Fruit fly (Drosophila melanogaster) whole organism, wandering third instar larva: ENCODE results near the gene REG.

Experiments
- Abd-B ChIP-seq: fragments of >200 bp; optimal IDR thresholded peaks from 2 replicates; lab custom pipeline; 2017; ENCODE audit warnings: missing biosample characterization, missing genetic modification characterization
- CG32264 ChIP-seq: fragments of 200-800 bp; sonication (Bioruptor generic); optimal IDR thresholded peaks from 2 replicates; lab custom pipeline; 2016; ENCODE audit warnings: missing biosample characterization, missing genetic modification characterization
- CG9705 ChIP-seq: fragments of 200-800 bp; sonication (Bioruptor generic); optimal IDR thresholded peaks from 2 replicates; lab custom pipeline; 2018; ENCODE audit warnings: missing biosample characterization, mild to moderate bottlenecking, missing genetic modification characterization
- CrebA ChIP-seq: fragments of 200-800 bp; sonication (Bioruptor generic); optimal IDR thresholded peaks from 2 replicates; lab custom pipeline; 2016; ENCODE audit warnings: missing biosample characterization, mild to moderate bottlenecking, missing genetic modification characterization, borderline replicate concordance
- Dfd ChIP-seq: fragments of >200 bp; optimal IDR thresholded peaks from 2 replicates; lab custom pipeline; 2017; ENCODE audit warnings: missing biosample characterization, missing genetic modification characterization
- Dif ChIP-seq: fragments of 200-275, 200-300 bp; sonication (Bioruptor generic); optimal IDR thresholded peaks from 2 replicates; lab custom pipeline; 2018; ENCODE audit warnings: missing biosample characterization, missing genetic modification characterization; ENCODE audit not compliant: partially characterized antibody
- GATAd ChIP-seq: sonication (Bioruptor generic); optimal IDR thresholded peaks from 2 replicates; lab custom pipeline; 2016; ENCODE audit warnings: missing biosample characterization, missing genetic modification characterization
- HLH106 ChIP-seq: fragments of 200-800 bp; optimal IDR thresholded peaks from 3 replicates; lab custom pipeline; 2019; ENCODE audit warnings: missing biosample characterization, mild to moderate bottlenecking, missing genetic modification characterization, moderate library complexity
- Hnf4 ChIP-seq: fragments of 200-800 bp; sonication (Bioruptor generic); optimal IDR thresholded peaks from 2 replicates; lab custom pipeline; 2016; ENCODE audit warnings: missing biosample characterization, mild to moderate bottlenecking, missing genetic modification characterization
- Hr78 ChIP-seq: fragments of >200 bp; optimal IDR thresholded peaks from 2 replicates; lab custom pipeline; 2017; ENCODE audit warnings: missing biosample characterization, missing genetic modification characterization
- Hr83 ChIP-seq: fragments of 200-300 bp; sonication (Bioruptor generic); optimal IDR thresholded peaks from 2 replicates; lab custom pipeline; 2016; ENCODE audit warnings: missing biosample characterization, mild to moderate bottlenecking, missing genetic modification characterization, moderate library complexity; ENCODE audit not compliant: poor library complexity, severe bottlenecking
- Jra ChIP-seq: sonication (Bioruptor generic); optimal IDR thresholded peaks from 2 replicates; lab custom pipeline; 2016; ENCODE audit warnings: missing biosample characterization, missing genetic modification characterization
- Mio ChIP-seq: sonication (Bioruptor generic); optimal IDR thresholded peaks from 2 replicates; lab custom pipeline; 2016; ENCODE audit warnings: missing biosample characterization, missing genetic modification characterization
- Myc ChIP-seq: fragments of >200 bp; optimal IDR thresholded peaks from 2 replicates; lab custom pipeline; 2017
- N ChIP-seq: fragments of >200 bp; optimal IDR thresholded peaks from 2 replicates; lab custom pipeline; 2018; ENCODE audit warnings: missing biosample characterization, missing external identifiers, missing genetic modification characterization
- OdsH ChIP-seq: fragments of 200-800 bp; sonication (Bioruptor generic); optimal IDR thresholded peaks from 2 replicates; lab custom pipeline; 2016; ENCODE audit warnings: missing biosample characterization, mild to moderate bottlenecking, missing genetic modification characterization
- Rel ChIP-seq, 2 experiments: fragments of 200-800 bp; sonication (Bioruptor generic) in 1 of 2; optimal IDR thresholded peaks; 2 replicates in 1 of 2; 3 replicates in 1 of 2; lab custom pipeline; 2016 to 2019; ENCODE audit warnings: mild to moderate bottlenecking in 2 of 2, missing biosample characterization in 2 of 2, missing genetic modification characterization in 2 of 2, moderate library complexity in 1 of 2
- Sp1 ChIP-seq: fragments of 200-800 bp; sonication (Bioruptor generic); optimal IDR thresholded peaks from 3 replicates; lab custom pipeline; 2019; ENCODE audit warnings: missing biosample characterization, mild to moderate bottlenecking, missing genetic modification characterization, moderate library complexity
- Vsx2 ChIP-seq: fragments of 200-300, 225-300 bp; sonication (Bioruptor generic); optimal IDR thresholded peaks from 2 replicates; lab custom pipeline; 2018; ENCODE audit warnings: missing biosample characterization, missing genetic modification characterization; ENCODE audit not compliant: partially characterized antibody
- br ChIP-seq: fragments of 200-800 bp; sonication (Bioruptor generic); optimal IDR thresholded peaks from 2 replicates; lab custom pipeline; 2016; ENCODE audit warnings: missing biosample characterization, missing genetic modification characterization
- brk ChIP-seq: fragments of 200-800 bp; sonication (Bioruptor generic); optimal IDR thresholded peaks from 2 replicates; lab custom pipeline; 2016; ENCODE audit warnings: missing biosample characterization, mild to moderate bottlenecking, missing genetic modification characterization
- dl ChIP-seq, 2 experiments: fragments of 175-275, 200-275 bp in 1 of 2; fragments of 200-275 bp in 1 of 2; sonication (Bioruptor generic); optimal IDR thresholded peaks; lab custom pipeline; 2018; ENCODE audit warnings: mild to moderate bottlenecking in 2 of 2, missing biosample characterization in 2 of 2, missing genetic modification characterization in 2 of 2, moderate library complexity in 2 of 2; ENCODE audit not compliant: partially characterized antibody in 2 of 2, insufficient read depth in 1 of 2
- dmrt93B ChIP-seq: fragments of 200-800 bp; sonication (Bioruptor generic); optimal IDR thresholded peaks from 2 replicates; lab custom pipeline; 2018; ENCODE audit warnings: missing biosample characterization, mild to moderate bottlenecking, missing genetic modification characterization
- dsf ChIP-seq: sonication (Bioruptor generic); optimal IDR thresholded peaks from 2 replicates; lab custom pipeline; 2016; ENCODE audit warnings: missing biosample characterization, missing genetic modification characterization, borderline replicate concordance
- ey ChIP-seq: fragments of 200-800 bp; sonication (Bioruptor generic); optimal IDR thresholded peaks from 2 replicates; lab custom pipeline; 2016; ENCODE audit warnings: missing biosample characterization, missing genetic modification characterization
- foxo ChIP-seq, 2 experiments: fragments of 200-800 bp; sonication (Bioruptor generic); optimal IDR thresholded peaks; 2 replicates in 1 of 2; 3 replicates in 1 of 2; lab custom pipeline; 2016 to 2017; ENCODE audit warnings: missing biosample characterization in 2 of 2, missing genetic modification characterization in 2 of 2
- fru ChIP-seq: fragments of 200-800 bp; sonication (Bioruptor generic); optimal IDR thresholded peaks from 3 replicates; lab custom pipeline; 2016; ENCODE audit warnings: missing biosample characterization, mild to moderate bottlenecking, missing genetic modification characterization
- h ChIP-seq: fragments of 200-800 bp; sonication (Bioruptor generic); optimal IDR thresholded peaks from 3 replicates; lab custom pipeline; 2016; ENCODE audit warnings: missing biosample characterization, mild to moderate bottlenecking, missing genetic modification characterization
- jim ChIP-seq: fragments of 175-275, 200-325 bp; sonication (Bioruptor generic); optimal IDR thresholded peaks from 2 replicates; lab custom pipeline; 2016; ENCODE audit warnings: missing biosample characterization, mild to moderate bottlenecking, missing genetic modification characterization
- lola ChIP-seq: fragments of >200 bp; optimal IDR thresholded peaks from 2 replicates; lab custom pipeline; 2017; ENCODE audit warnings: missing biosample characterization, missing genetic modification characterization
- pan ChIP-seq: fragments of >200 bp; optimal IDR thresholded peaks from 2 replicates; lab custom pipeline; 2017
- psq ChIP-seq: fragments of 200-800 bp; sonication (Bioruptor generic); optimal IDR thresholded peaks from 3 replicates; lab custom pipeline; 2017; ENCODE audit warnings: missing biosample characterization, mild to moderate bottlenecking, missing genetic modification characterization, moderate library complexity
- rgr ChIP-seq: fragments of 200-800 bp; sonication (Bioruptor generic); optimal IDR thresholded peaks from 3 replicates; lab custom pipeline; 2016; ENCODE audit warnings: missing biosample characterization, mild to moderate bottlenecking, missing genetic modification characterization
- sage ChIP-seq: fragments of 200-800 bp; sonication (Bioruptor generic); optimal IDR thresholded peaks from 2 replicates; lab custom pipeline; 2016; ENCODE audit warnings: missing biosample characterization, mild to moderate bottlenecking, missing genetic modification characterization
- sv ChIP-seq: fragments of 200-800 bp; sonication (Bioruptor generic); optimal IDR thresholded peaks from 3 replicates; lab custom pipeline; 2016; ENCODE audit warnings: missing biosample characterization, missing genetic modification characterization
- tai ChIP-seq: sonication (Bioruptor generic); optimal IDR thresholded peaks from 2 replicates; lab custom pipeline; 2016; ENCODE audit warnings: missing biosample characterization, missing genetic modification characterization
- usp ChIP-seq: fragments of >200 bp; optimal IDR thresholded peaks from 2 replicates; lab custom pipeline; 2017; ENCODE audit warnings: missing biosample characterization, missing genetic modification characterization
- woc ChIP-seq: sonication (Bioruptor generic); optimal IDR thresholded peaks from 2 replicates; lab custom pipeline; 2016; ENCODE audit warnings: missing biosample characterization, mild to moderate bottlenecking, missing genetic modification characterization

Gene REG

DNA sequence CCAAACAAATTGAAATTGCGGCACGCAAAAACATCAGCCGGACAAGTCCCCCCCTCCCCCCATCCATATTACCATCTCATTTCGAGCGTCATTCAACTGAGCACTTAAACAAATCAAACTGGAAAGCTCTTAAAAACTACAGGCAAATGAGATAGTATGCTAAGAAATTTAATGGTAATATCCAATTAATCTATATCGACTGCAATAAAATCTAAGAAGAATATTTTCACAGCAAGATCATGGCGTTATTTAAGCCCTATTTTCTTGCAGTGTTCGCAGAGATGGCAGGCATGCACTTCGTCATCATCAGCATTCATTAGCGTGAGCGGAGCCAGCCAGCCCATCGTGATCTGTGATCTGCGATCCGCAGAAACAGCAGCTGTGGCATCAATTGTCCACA is 32.3 kb downstream of the REG start:
- TF ChIP-seq CG32264 (GFP tag; lab: Kevin White, UChicago) (peak; percentile 4), ey (GFP tag; lab: Kevin White, UChicago) (peak; percentile 71), Dfd (no peak), Sp1 (GFP tag; lab: Kevin White, UChicago) (peak; percentile 52), dl (GFP tag; optimal IDR thresholded peaks at IDR 0.05; lab: Kevin White, UChicago; ENCODE audit: insufficient read depth in 1 of 2, partially characterized antibody in 2 of 2) (no peak), CG9705 (GFP tag; lab: Kevin White, UChicago) (no peak), br (GFP tag; lab: Kevin White, UChicago) (peak; percentile 65), Hnf4 (GFP tag; lab: Kevin White, UChicago) (peak; percentile 66), foxo (GFP tag; optimal IDR thresholded peaks at IDR 0.05; lab: Kevin White, UChicago) (peak in 1 of 2 experiments; percentile 64), Jra (GFP tag; lab: Kevin White, UChicago) (no peak), fru (GFP tag; lab: Kevin White, UChicago) (peak; percentile 74), Hr83 (GFP tag; lab: Kevin White, UChicago) (no peak), Mio (no peak), Myc (lab: Kevin White, UChicago) (no peak), lola (GFP tag; lab: Kevin White, UChicago) (no peak), OdsH (GFP tag; lab: Kevin White, UChicago) (peak; percentile 59), dsf (GFP tag; lab: Kevin White, UChicago) (no peak), usp (no peak), brk (GFP tag; lab: Kevin White, UChicago) (peak; percentile 23), Rel (GFP tag; optimal IDR thresholded peaks at IDR 0.05; lab: Kevin White, UChicago) (no peak), Rel (tag; optimal IDR thresholded peaks at IDR 0.05; lab: Kevin White, UChicago) (no peak), woc (peak; percentile 60), Dif (GFP tag; lab: Kevin White, UChicago) (no peak), Vsx2 (GFP tag; lab: Kevin White, UChicago) (no peak), sage (GFP tag; lab: Kevin White, UChicago) (no peak), Abd-B (GFP tag; lab: Kevin White, UChicago) (no peak), pan (lab: Kevin White, UChicago) (no peak), jim (GFP tag; lab: Kevin White, UChicago) (no peak), N (no peak), sv (no peak), HLH106 (tag; lab: Kevin White, UChicago) (peak; percentile 58), psq (peak; percentile 63), h (GFP tag; lab: Kevin White, UChicago) (peak; percentile 78), CrebA (no peak), GATAd (GFP tag; lab: Kevin White, UChicago) (no peak), tai (no peak), rgr (GFP tag; lab: Kevin White, UChicago) (peak; percentile 71), Hr78 (GFP tag; lab: Kevin White, UChicago) (no peak), dmrt93B (peak; percentile 32)

DNA sequence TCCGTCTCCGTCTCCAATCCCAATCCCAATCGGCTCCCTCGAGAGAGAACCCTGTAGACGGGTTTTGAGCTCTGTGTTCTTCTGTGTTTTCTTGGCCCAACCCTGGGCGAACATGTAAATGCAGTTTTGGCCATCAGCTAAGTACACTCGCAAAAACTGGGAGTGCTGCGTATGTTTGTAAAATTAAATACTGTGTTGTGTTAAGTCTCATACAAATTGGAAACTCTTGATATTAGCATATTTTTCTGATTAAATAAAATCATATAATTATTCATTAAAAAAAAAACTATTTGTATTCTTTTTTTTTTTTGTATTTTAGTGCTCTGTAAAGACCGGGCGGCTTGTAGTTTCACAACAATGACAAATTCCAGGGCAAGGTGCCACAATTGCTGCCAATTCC is 33.6 kb downstream of the REG start:
- TF ChIP-seq Hr78 (GFP tag; lab: Kevin White, UChicago), result no peak
- no peak for TF ChIP-seq Jra (GFP tag; lab: Kevin White, UChicago)
- TF ChIP-seq usp, result no peak
- TF ChIP-seq Hnf4 (GFP tag; lab: Kevin White, UChicago), result no peak
- peak; percentile 60 for TF ChIP-seq OdsH (GFP tag; lab: Kevin White, UChicago)
- peak; percentile 0 for TF ChIP-seq Rel (GFP tag; optimal IDR thresholded peaks at IDR 0.05; lab: Kevin White, UChicago)
- TF ChIP-seq Rel (tag; optimal IDR thresholded peaks at IDR 0.05; lab: Kevin White, UChicago), result no peak
- TF ChIP-seq Dif (GFP tag; lab: Kevin White, UChicago), result no peak
- TF ChIP-seq CG9705 (GFP tag; lab: Kevin White, UChicago), result no peak
- TF ChIP-seq dmrt93B, result no peak
- no peak for TF ChIP-seq sage (GFP tag; lab: Kevin White, UChicago)
- peak; percentile 52 for TF ChIP-seq h (GFP tag; lab: Kevin White, UChicago)
- no peak for TF ChIP-seq Abd-B (GFP tag; lab: Kevin White, UChicago)
- no peak for TF ChIP-seq dl (GFP tag; optimal IDR thresholded peaks at IDR 0.05; lab: Kevin White, UChicago; ENCODE audit: insufficient read depth in 1 of 2, partially characterized antibody in 2 of 2)
- TF ChIP-seq foxo (GFP tag; optimal IDR thresholded peaks at IDR 0.05; lab: Kevin White, UChicago), result peak in 1 of 2 experiments; percentile 75
- TF ChIP-seq Dfd, result no peak
- TF ChIP-seq dsf (GFP tag; lab: Kevin White, UChicago), result no peak
- TF ChIP-seq rgr (GFP tag; lab: Kevin White, UChicago), result peak; percentile 58
- TF ChIP-seq Sp1 (GFP tag; lab: Kevin White, UChicago), result peak; percentile 33
- TF ChIP-seq br (GFP tag; lab: Kevin White, UChicago), result peak; percentile 9
- no peak for TF ChIP-seq Myc (lab: Kevin White, UChicago)
- no peak for TF ChIP-seq Hr83 (GFP tag; lab: Kevin White, UChicago)
- TF ChIP-seq sv, result no peak
- TF ChIP-seq CG32264 (GFP tag; lab: Kevin White, UChicago), result no peak
- peak; percentile 27 for TF ChIP-seq ey (GFP tag; lab: Kevin White, UChicago)
- no peak for TF ChIP-seq Vsx2 (GFP tag; lab: Kevin White, UChicago)
- no peak for TF ChIP-seq Mio
- TF ChIP-seq CrebA, result no peak
- TF ChIP-seq HLH106 (tag; lab: Kevin White, UChicago), result peak; percentile 2
- no peak for TF ChIP-seq N
- TF ChIP-seq pan (lab: Kevin White, UChicago), result no peak
- no peak for TF ChIP-seq GATAd (GFP tag; lab: Kevin White, UChicago)
- no peak for TF ChIP-seq jim (GFP tag; lab: Kevin White, UChicago)
- peak; percentile 64 for TF ChIP-seq fru (GFP tag; lab: Kevin White, UChicago)
- peak; percentile 52 for TF ChIP-seq psq
- TF ChIP-seq woc, result peak; percentile 37
- TF ChIP-seq lola (GFP tag; lab: Kevin White, UChicago), result no peak
- no peak for TF ChIP-seq tai
- no peak for TF ChIP-seq brk (GFP tag; lab: Kevin White, UChicago)
